Fruit fly (Drosophila melanogaster): ENCODE measurements around the gene CG6006.

- no peak for TF ChIP-seq Mnt (GFP tag; optimal IDR thresholded peaks at IDR 0.05)
- TF ChIP-seq pad (GFP tag; optimal IDR thresholded peaks at IDR 0.05), result no peak
- TF ChIP-seq CG7045 (GFP tag; optimal IDR thresholded peaks at IDR 0.05), result no peak
- no peak for TF ChIP-seq CG14711 (tag; optimal IDR thresholded peaks at IDR 0.05)
- TF ChIP-seq CG12768 (GFP tag; optimal IDR thresholded peaks at IDR 0.05), result no peak
- no peak for TF ChIP-seq CG1620 (GFP tag; optimal IDR thresholded peaks at IDR 0.05)
- no peak for TF ChIP-seq kay (GFP tag; ENCODE audit: borderline replicate concordance)
- TF ChIP-seq Crg-1 (GFP tag; optimal IDR thresholded peaks at IDR 0.05), result no peak
Observed at dm6 chr3R:16182269-16182875, 27.6 kb downstream of the CG6006 start.

Data from whole organism, adult.